Worm (Caenorhabditis elegans): ENCODE measurements around the gene srj-23.

The srj-23 gene

ce11 chrV:1434398-1434797, 17.0 kb upstream of the srj-23 start:
- TF ChIP-seq gmeb-1 (tag; optimal IDR thresholded peaks at IDR 0.05) (peak; percentile 54), nhr-10 (tag; optimal IDR thresholded peaks at IDR 0.05) (no peak)

- peak; percentile 13 for TF ChIP-seq gmeb-1 (tag; optimal IDR thresholded peaks at IDR 0.05)
- no peak for TF ChIP-seq skn-1 (tag; optimal IDR thresholded peaks at IDR 0.05)
- TF ChIP-seq dmd-4 (tag; optimal IDR thresholded peaks at IDR 0.05), result no peak
- TF ChIP-seq ZK546.5 (tag; optimal IDR thresholded peaks at IDR 0.05), result no peak
- no peak for TF ChIP-seq nhr-12 (tag; optimal IDR thresholded peaks at IDR 0.05)
- no peak for TF ChIP-seq ceh-82 (tag; optimal IDR thresholded peaks at IDR 0.05)
- no peak for TF ChIP-seq ztf-1 (GFP tag; conservative IDR thresholded peaks at IDR 0.05)
- TF ChIP-seq lin-11 (tag; optimal IDR thresholded peaks at IDR 0.05), result no peak
Measured at ce11 chrV:1435106-1435505, 16.3 kb upstream of the srj-23 start.

- TF ChIP-seq unc-62 (GFP tag; optimal IDR thresholded peaks at IDR 0.05), result no peak
- TF ChIP-seq nhr-25 (tag; optimal IDR thresholded peaks at IDR 0.05), result peak; percentile 10
Measured at ce11 chrV:1438205-1438604, 13.2 kb upstream of the srj-23 start.

ce11 chrV:1438832-1439231, 12.6 kb upstream of the srj-23 start, which contains the start of gene R09B5.11:
R09B5.11 (plus strand) TSS chrV:1439205.
- TF ChIP-seq sma-3 (GFP tag; optimal IDR thresholded peaks at IDR 0.05) (peak; percentile 41), nhr-12 (tag; optimal IDR thresholded peaks at IDR 0.05) (no peak), egl-27 (tag; optimal IDR thresholded peaks at IDR 0.05) (no peak), gmeb-1 (tag; optimal IDR thresholded peaks at IDR 0.05) (peak; percentile 16), nhr-25 (tag; optimal IDR thresholded peaks at IDR 0.05) (peak; percentile 19), nhr-10 (tag; optimal IDR thresholded peaks at IDR 0.05) (no peak), sma-9 (GFP tag; optimal IDR thresholded peaks at IDR 0.05) (peak; percentile 8), sma-9 (tag; optimal IDR thresholded peaks at IDR 0.05) (no peak), nhr-237 (tag; optimal IDR thresholded peaks at IDR 0.05) (no peak)

ce11 chrV:1442042-1442441, 9.4 kb upstream of the srj-23 start, which contains the start of gene cnc-11:
cnc-11 (plus strand) TSS chrV:1442342.
- TF ChIP-seq peb-1 (tag; optimal IDR thresholded peaks at IDR 0.05) (no peak), F13H6.1 (tag; optimal IDR thresholded peaks at IDR 0.05) (no peak), sem-4 (tag; optimal IDR thresholded peaks at IDR 0.05) (no peak), nhr-10 (tag; optimal IDR thresholded peaks at IDR 0.05) (no peak), ztf-4 (tag; optimal IDR thresholded peaks at IDR 0.05) (no peak), ceh-16 (tag; optimal IDR thresholded peaks at IDR 0.05) (no peak)

ce11 chrV:1444180-1444579, 7.3 kb upstream of the srj-23 start, which contains the start of gene cnc-1:
cnc-1 (minus strand) TSS chrV:1444280.
- TF ChIP-seq C34F6.9 (tag; optimal IDR thresholded peaks at IDR 0.05) (no peak), F13H6.1 (tag; optimal IDR thresholded peaks at IDR 0.05) (no peak), ztf-11 (tag; optimal IDR thresholded peaks at IDR 0.05) (no peak), unc-39 (tag; optimal IDR thresholded peaks at IDR 0.05) (no peak), ceh-82 (tag; optimal IDR thresholded peaks at IDR 0.05) (no peak), blmp-1 (tag; optimal IDR thresholded peaks at IDR 0.05; ENCODE audit: insufficient read depth) (no peak), sma-9 (GFP tag; optimal IDR thresholded peaks at IDR 0.05) (no peak), sma-9 (tag; optimal IDR thresholded peaks at IDR 0.05) (no peak), nhr-12 (tag; optimal IDR thresholded peaks at IDR 0.05) (no peak), Y55F3AM.14 (GFP tag; optimal IDR thresholded peaks at IDR 0.05) (no peak), elt-3 (tag; optimal IDR thresholded peaks at IDR 0.05) (no peak), mbf-1 (tag; optimal IDR thresholded peaks at IDR 0.05) (no peak), skn-1 (tag; optimal IDR thresholded peaks at IDR 0.05) (no peak), nhr-6 (tag; optimal IDR thresholded peaks at IDR 0.05) (no peak), ceh-16 (tag; optimal IDR thresholded peaks at IDR 0.05) (no peak), dmd-4 (tag; optimal IDR thresholded peaks at IDR 0.05) (no peak), elt-1 (tag; optimal IDR thresholded peaks at IDR 0.05) (no peak), peb-1 (tag; optimal IDR thresholded peaks at IDR 0.05) (no peak), snpc-4 (tag; optimal IDR thresholded peaks at IDR 0.05) (no peak), nhr-77 (tag; optimal IDR thresholded peaks at IDR 0.05) (no peak)
